Fruit fly (Drosophila melanogaster) whole organism, wandering third instar larva: ENCODE measurements around the gene Cnep1r2.

Experiments
- Abd-B ChIP-seq: fragments of >200 bp; optimal IDR thresholded peaks from 2 replicates; lab custom pipeline; 2017; ENCODE audit warnings: missing biosample characterization, missing genetic modification characterization
- CG32264 ChIP-seq: fragments of 200-800 bp; sonication (Bioruptor generic); optimal IDR thresholded peaks from 2 replicates; lab custom pipeline; 2016; ENCODE audit warnings: missing biosample characterization, missing genetic modification characterization
- CG9705 ChIP-seq: fragments of 200-800 bp; sonication (Bioruptor generic); optimal IDR thresholded peaks from 2 replicates; lab custom pipeline; 2018; ENCODE audit warnings: missing biosample characterization, mild to moderate bottlenecking, missing genetic modification characterization
- CrebA ChIP-seq: fragments of 200-800 bp; sonication (Bioruptor generic); optimal IDR thresholded peaks from 2 replicates; lab custom pipeline; 2016; ENCODE audit warnings: missing biosample characterization, mild to moderate bottlenecking, missing genetic modification characterization, borderline replicate concordance
- Dfd ChIP-seq: fragments of >200 bp; optimal IDR thresholded peaks from 2 replicates; lab custom pipeline; 2017; ENCODE audit warnings: missing biosample characterization, missing genetic modification characterization
- Dif ChIP-seq: fragments of 200-275, 200-300 bp; sonication (Bioruptor generic); optimal IDR thresholded peaks from 2 replicates; lab custom pipeline; 2018; ENCODE audit warnings: missing biosample characterization, missing genetic modification characterization; ENCODE audit not compliant: partially characterized antibody
- GATAd ChIP-seq: sonication (Bioruptor generic); optimal IDR thresholded peaks from 2 replicates; lab custom pipeline; 2016; ENCODE audit warnings: missing biosample characterization, missing genetic modification characterization
- HLH106 ChIP-seq: fragments of 200-800 bp; optimal IDR thresholded peaks from 3 replicates; lab custom pipeline; 2019; ENCODE audit warnings: missing biosample characterization, mild to moderate bottlenecking, missing genetic modification characterization, moderate library complexity
- Hnf4 ChIP-seq: fragments of 200-800 bp; sonication (Bioruptor generic); optimal IDR thresholded peaks from 2 replicates; lab custom pipeline; 2016; ENCODE audit warnings: missing biosample characterization, mild to moderate bottlenecking, missing genetic modification characterization
- Hr78 ChIP-seq: fragments of >200 bp; optimal IDR thresholded peaks from 2 replicates; lab custom pipeline; 2017; ENCODE audit warnings: missing biosample characterization, missing genetic modification characterization
- Hr83 ChIP-seq: fragments of 200-300 bp; sonication (Bioruptor generic); optimal IDR thresholded peaks from 2 replicates; lab custom pipeline; 2016; ENCODE audit warnings: missing biosample characterization, mild to moderate bottlenecking, missing genetic modification characterization, moderate library complexity; ENCODE audit not compliant: poor library complexity, severe bottlenecking
- Jra ChIP-seq: sonication (Bioruptor generic); optimal IDR thresholded peaks from 2 replicates; lab custom pipeline; 2016; ENCODE audit warnings: missing biosample characterization, missing genetic modification characterization
- Mio ChIP-seq: sonication (Bioruptor generic); optimal IDR thresholded peaks from 2 replicates; lab custom pipeline; 2016; ENCODE audit warnings: missing biosample characterization, missing genetic modification characterization
- Myc ChIP-seq: fragments of >200 bp; optimal IDR thresholded peaks from 2 replicates; lab custom pipeline; 2017
- N ChIP-seq: fragments of >200 bp; optimal IDR thresholded peaks from 2 replicates; lab custom pipeline; 2018; ENCODE audit warnings: missing biosample characterization, missing external identifiers, missing genetic modification characterization
- OdsH ChIP-seq: fragments of 200-800 bp; sonication (Bioruptor generic); optimal IDR thresholded peaks from 2 replicates; lab custom pipeline; 2016; ENCODE audit warnings: missing biosample characterization, mild to moderate bottlenecking, missing genetic modification characterization
- Rel ChIP-seq, 2 experiments: fragments of 200-800 bp; sonication (Bioruptor generic) in 1 of 2; optimal IDR thresholded peaks; 2 replicates in 1 of 2; 3 replicates in 1 of 2; lab custom pipeline; 2016 to 2019; ENCODE audit warnings: mild to moderate bottlenecking in 2 of 2, missing biosample characterization in 2 of 2, missing genetic modification characterization in 2 of 2, moderate library complexity in 1 of 2
- Sp1 ChIP-seq: fragments of 200-800 bp; sonication (Bioruptor generic); optimal IDR thresholded peaks from 3 replicates; lab custom pipeline; 2019; ENCODE audit warnings: missing biosample characterization, mild to moderate bottlenecking, missing genetic modification characterization, moderate library complexity
- Vsx2 ChIP-seq: fragments of 200-300, 225-300 bp; sonication (Bioruptor generic); optimal IDR thresholded peaks from 2 replicates; lab custom pipeline; 2018; ENCODE audit warnings: missing biosample characterization, missing genetic modification characterization; ENCODE audit not compliant: partially characterized antibody
- br ChIP-seq: fragments of 200-800 bp; sonication (Bioruptor generic); optimal IDR thresholded peaks from 2 replicates; lab custom pipeline; 2016; ENCODE audit warnings: missing biosample characterization, missing genetic modification characterization
- brk ChIP-seq: fragments of 200-800 bp; sonication (Bioruptor generic); optimal IDR thresholded peaks from 2 replicates; lab custom pipeline; 2016; ENCODE audit warnings: missing biosample characterization, mild to moderate bottlenecking, missing genetic modification characterization
- dl ChIP-seq, 2 experiments: fragments of 175-275, 200-275 bp in 1 of 2; fragments of 200-275 bp in 1 of 2; sonication (Bioruptor generic); optimal IDR thresholded peaks; lab custom pipeline; 2018; ENCODE audit warnings: mild to moderate bottlenecking in 2 of 2, missing biosample characterization in 2 of 2, missing genetic modification characterization in 2 of 2, moderate library complexity in 2 of 2; ENCODE audit not compliant: partially characterized antibody in 2 of 2, insufficient read depth in 1 of 2
- dmrt93B ChIP-seq: fragments of 200-800 bp; sonication (Bioruptor generic); optimal IDR thresholded peaks from 2 replicates; lab custom pipeline; 2018; ENCODE audit warnings: missing biosample characterization, mild to moderate bottlenecking, missing genetic modification characterization
- dsf ChIP-seq: sonication (Bioruptor generic); optimal IDR thresholded peaks from 2 replicates; lab custom pipeline; 2016; ENCODE audit warnings: missing biosample characterization, missing genetic modification characterization, borderline replicate concordance
- ey ChIP-seq: fragments of 200-800 bp; sonication (Bioruptor generic); optimal IDR thresholded peaks from 2 replicates; lab custom pipeline; 2016; ENCODE audit warnings: missing biosample characterization, missing genetic modification characterization
- foxo ChIP-seq, 2 experiments: fragments of 200-800 bp; sonication (Bioruptor generic); optimal IDR thresholded peaks; 2 replicates in 1 of 2; 3 replicates in 1 of 2; lab custom pipeline; 2016 to 2017; ENCODE audit warnings: missing biosample characterization in 2 of 2, missing genetic modification characterization in 2 of 2
- fru ChIP-seq: fragments of 200-800 bp; sonication (Bioruptor generic); optimal IDR thresholded peaks from 3 replicates; lab custom pipeline; 2016; ENCODE audit warnings: missing biosample characterization, mild to moderate bottlenecking, missing genetic modification characterization
- h ChIP-seq: fragments of 200-800 bp; sonication (Bioruptor generic); optimal IDR thresholded peaks from 3 replicates; lab custom pipeline; 2016; ENCODE audit warnings: missing biosample characterization, mild to moderate bottlenecking, missing genetic modification characterization
- jim ChIP-seq: fragments of 175-275, 200-325 bp; sonication (Bioruptor generic); optimal IDR thresholded peaks from 2 replicates; lab custom pipeline; 2016; ENCODE audit warnings: missing biosample characterization, mild to moderate bottlenecking, missing genetic modification characterization
- lola ChIP-seq: fragments of >200 bp; optimal IDR thresholded peaks from 2 replicates; lab custom pipeline; 2017; ENCODE audit warnings: missing biosample characterization, missing genetic modification characterization
- pan ChIP-seq: fragments of >200 bp; optimal IDR thresholded peaks from 2 replicates; lab custom pipeline; 2017
- psq ChIP-seq: fragments of 200-800 bp; sonication (Bioruptor generic); optimal IDR thresholded peaks from 3 replicates; lab custom pipeline; 2017; ENCODE audit warnings: missing biosample characterization, mild to moderate bottlenecking, missing genetic modification characterization, moderate library complexity
- rgr ChIP-seq: fragments of 200-800 bp; sonication (Bioruptor generic); optimal IDR thresholded peaks from 3 replicates; lab custom pipeline; 2016; ENCODE audit warnings: missing biosample characterization, mild to moderate bottlenecking, missing genetic modification characterization
- sage ChIP-seq: fragments of 200-800 bp; sonication (Bioruptor generic); optimal IDR thresholded peaks from 2 replicates; lab custom pipeline; 2016; ENCODE audit warnings: missing biosample characterization, mild to moderate bottlenecking, missing genetic modification characterization
- sv ChIP-seq: fragments of 200-800 bp; sonication (Bioruptor generic); optimal IDR thresholded peaks from 3 replicates; lab custom pipeline; 2016; ENCODE audit warnings: missing biosample characterization, missing genetic modification characterization
- tai ChIP-seq: sonication (Bioruptor generic); optimal IDR thresholded peaks from 2 replicates; lab custom pipeline; 2016; ENCODE audit warnings: missing biosample characterization, missing genetic modification characterization
- usp ChIP-seq: fragments of >200 bp; optimal IDR thresholded peaks from 2 replicates; lab custom pipeline; 2017; ENCODE audit warnings: missing biosample characterization, missing genetic modification characterization
- woc ChIP-seq: sonication (Bioruptor generic); optimal IDR thresholded peaks from 2 replicates; lab custom pipeline; 2016; ENCODE audit warnings: missing biosample characterization, mild to moderate bottlenecking, missing genetic modification characterization

Cnep1r2 gene

dm6 chr3L:10659524-10659923 is 21.6 kb downstream of the Cnep1r2 start:
- no peak for TF ChIP-seq h (GFP tag; lab: Kevin White, UChicago)
- no peak for TF ChIP-seq OdsH (GFP tag; lab: Kevin White, UChicago)
- no peak for TF ChIP-seq tai (GFP tag; lab: Kevin White, UChicago)
- no peak for TF ChIP-seq Sp1
- TF ChIP-seq sv (GFP tag; lab: Kevin White, UChicago), result no peak
- no peak for TF ChIP-seq Vsx2 (GFP tag; lab: Kevin White, UChicago)
- TF ChIP-seq Mio (GFP tag; lab: Kevin White, UChicago), result no peak
- TF ChIP-seq foxo (GFP tag; optimal IDR thresholded peaks at IDR 0.05; lab: Kevin White, UChicago), result no peak
- TF ChIP-seq CG9705 (GFP tag; lab: Kevin White, UChicago), result no peak
- no peak for TF ChIP-seq dl (GFP tag; optimal IDR thresholded peaks at IDR 0.05; lab: Kevin White, UChicago; ENCODE audit: insufficient read depth in 1 of 2, partially characterized antibody in 2 of 2)
- TF ChIP-seq Hnf4 (GFP tag; lab: Kevin White, UChicago), result no peak
- no peak for TF ChIP-seq jim (GFP tag; lab: Kevin White, UChicago)
- no peak for TF ChIP-seq sage (GFP tag; lab: Kevin White, UChicago)
- no peak for TF ChIP-seq CG32264 (GFP tag; lab: Kevin White, UChicago)
- TF ChIP-seq, all 38 proteins: peak for 0

- peak in 1 of 2 experiments; percentile 3 for TF ChIP-seq foxo (GFP tag; optimal IDR thresholded peaks at IDR 0.05; lab: Kevin White, UChicago)
- no peak for TF ChIP-seq jim (GFP tag; lab: Kevin White, UChicago)
- TF ChIP-seq psq (GFP tag; lab: Kevin White, UChicago), result peak; percentile 33
- peak; percentile 0 for TF ChIP-seq HLH106 (tag; lab: Kevin White, UChicago)
Measured at dm6 chr3L:10659993-10660743, 22.2 kb downstream of the Cnep1r2 start.

- no peak for TF ChIP-seq pan (lab: Kevin White, UChicago)
- TF ChIP-seq Dfd (GFP tag; lab: Kevin White, UChicago), result no peak
- peak; percentile 20 for TF ChIP-seq sage (GFP tag; lab: Kevin White, UChicago)
- no peak for TF ChIP-seq CG9705 (GFP tag; lab: Kevin White, UChicago)
- no peak for TF ChIP-seq dsf (GFP tag; lab: Kevin White, UChicago)
- TF ChIP-seq OdsH (GFP tag; lab: Kevin White, UChicago), result no peak
- TF ChIP-seq Myc (lab: Kevin White, UChicago), result peak; percentile 5
- no peak for TF ChIP-seq sv (GFP tag; lab: Kevin White, UChicago)
- TF ChIP-seq Hr78 (GFP tag; lab: Kevin White, UChicago), result no peak
- peak; percentile 37 for TF ChIP-seq Sp1
- no peak for TF ChIP-seq Jra (GFP tag; lab: Kevin White, UChicago)
- peak; percentile 54 for TF ChIP-seq tai (GFP tag; lab: Kevin White, UChicago)
- no peak for TF ChIP-seq ey
- no peak for TF ChIP-seq lola (GFP tag; lab: Kevin White, UChicago)
- TF ChIP-seq psq (GFP tag; lab: Kevin White, UChicago), result no peak
- no peak for TF ChIP-seq Vsx2 (GFP tag; lab: Kevin White, UChicago)
- TF ChIP-seq Dif (GFP tag; lab: Kevin White, UChicago), result no peak
- TF ChIP-seq N (GFP tag; lab: Kevin White, UChicago), result no peak
- TF ChIP-seq usp, result no peak
- no peak for TF ChIP-seq GATAd
- peak; percentile 30 for TF ChIP-seq rgr (GFP tag; lab: Kevin White, UChicago)
- TF ChIP-seq dl (GFP tag; optimal IDR thresholded peaks at IDR 0.05; lab: Kevin White, UChicago; ENCODE audit: insufficient read depth in 1 of 2, partially characterized antibody in 2 of 2), result no peak
- TF ChIP-seq dmrt93B (GFP tag; lab: Kevin White, UChicago), result no peak
- peak; percentile 35 for TF ChIP-seq Hnf4 (GFP tag; lab: Kevin White, UChicago)
- TF ChIP-seq HLH106 (tag; lab: Kevin White, UChicago), result peak; percentile 64
- peak; percentile 33 for TF ChIP-seq Hr83
- peak; percentile 19 for TF ChIP-seq Mio (GFP tag; lab: Kevin White, UChicago)
- no peak for TF ChIP-seq CrebA (GFP tag; lab: Kevin White, UChicago)
- no peak for TF ChIP-seq CG32264 (GFP tag; lab: Kevin White, UChicago)
- TF ChIP-seq brk, result peak; percentile 32
- no peak for TF ChIP-seq Abd-B (GFP tag; lab: Kevin White, UChicago)
- peak; percentile 9 for TF ChIP-seq fru (GFP tag; lab: Kevin White, UChicago)
- peak; percentile 68 for TF ChIP-seq woc (GFP tag; lab: Kevin White, UChicago)
- TF ChIP-seq jim (GFP tag; lab: Kevin White, UChicago), result no peak
- TF ChIP-seq h (GFP tag; lab: Kevin White, UChicago), result peak; percentile 40
- TF ChIP-seq br (GFP tag; lab: Kevin White, UChicago), result peak; percentile 61
- no peak for TF ChIP-seq Rel (GFP tag; optimal IDR thresholded peaks at IDR 0.05; lab: Kevin White, UChicago)
- peak; percentile 47 for TF ChIP-seq Rel (tag; optimal IDR thresholded peaks at IDR 0.05; lab: Kevin White, UChicago)
- peak in 1 of 2 experiments; percentile 24 for TF ChIP-seq foxo (GFP tag; optimal IDR thresholded peaks at IDR 0.05; lab: Kevin White, UChicago)
Measured at dm6 chr3L:10660744-10661589, 23.0 kb downstream of the Cnep1r2 start, which contains the start of the genes CG32066 and CG8003. TSS of gene CG32066 (minus strand) at chr3L:10661013. TSS of gene CG8003 (plus strand) at chr3L:10661475.
